Fruit fly (Drosophila melanogaster): ENCODE data around the gene CG31211.
A peak's percentile ranks its signal among the peaks of the same experiment; 100 is the strongest.

The CG31211 gene

DNA sequence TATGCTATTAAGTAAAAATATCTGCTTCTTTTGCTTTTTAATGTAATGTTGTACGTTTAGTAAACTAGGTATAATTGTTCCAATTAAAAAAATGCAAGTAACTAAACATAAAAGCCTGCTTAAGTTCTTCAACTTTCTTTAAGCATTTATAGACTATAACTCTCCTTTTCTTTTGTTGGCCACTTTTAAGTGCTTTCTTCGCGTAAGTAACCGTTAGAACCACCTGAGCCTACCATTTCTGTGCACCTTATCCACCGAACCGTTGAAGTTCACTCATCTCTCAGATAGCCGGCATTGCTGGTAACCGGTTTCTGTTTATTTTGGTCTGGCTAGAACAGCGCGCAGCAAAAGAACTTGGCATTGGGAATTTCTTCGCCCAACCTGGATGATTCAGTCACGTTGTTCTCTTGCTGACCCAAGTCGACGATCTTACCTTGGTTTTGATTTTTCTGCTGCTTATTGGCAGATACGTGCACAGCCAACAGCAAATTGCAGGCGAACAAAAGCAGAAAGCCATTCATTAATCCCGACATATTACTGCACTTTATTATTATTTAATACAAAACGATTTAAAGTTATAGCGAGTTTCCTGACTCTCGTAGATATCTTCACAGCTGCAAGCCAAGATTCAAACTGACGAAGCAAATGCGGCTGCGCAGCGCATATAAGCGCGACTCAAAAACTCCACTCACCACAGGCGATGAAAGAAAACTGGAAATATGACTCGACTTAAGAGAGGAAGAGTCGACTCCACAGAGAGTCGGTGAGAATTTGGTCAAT lies 27.3 kb downstream of the CG31211 start, which contains the start of gene CG10005 (continued):
- no peak for TF ChIP-seq CG15336 (GFP tag; IDR thresholded peaks at IDR 0.05)
- no peak for TF ChIP-seq acj6 (GFP tag; optimal IDR thresholded peaks at IDR 0.05)
- no peak for TF ChIP-seq CG7368 (GFP tag; optimal IDR thresholded peaks at IDR 0.05)
- TF ChIP-seq CG8119 (GFP tag; IDR thresholded peaks at IDR 0.05): no peak
- no peak for TF ChIP-seq Sox15 (GFP tag; optimal IDR thresholded peaks at IDR 0.05)
- no peak for TF ChIP-seq salr (GFP tag; optimal IDR thresholded peaks at IDR 0.05)
- no peak for TF ChIP-seq CG6163 (GFP tag; IDR thresholded peaks at IDR 0.05)
- TF ChIP-seq achi (GFP tag; optimal IDR thresholded peaks at IDR 0.05): no peak
- TF ChIP-seq cyc (GFP tag; optimal IDR thresholded peaks at IDR 0.05): no peak
- no peak for TF ChIP-seq CG11294 (GFP tag; IDR thresholded peaks at IDR 0.05)
- TF ChIP-seq CG31627 (GFP tag; optimal IDR thresholded peaks at IDR 0.05): no peak
- TF ChIP-seq Blimp-1 (GFP tag; optimal IDR thresholded peaks at IDR 0.05): no peak
- no peak for TF ChIP-seq CG11762 (GFP tag; optimal IDR thresholded peaks at IDR 0.05; ENCODE audit: insufficient read depth)
- TF ChIP-seq spab (GFP tag; optimal IDR thresholded peaks at IDR 0.05): no peak
- no peak for TF ChIP-seq CG11902 (GFP tag; optimal IDR thresholded peaks at IDR 0.05)
- no peak for TF ChIP-seq svp (GFP tag)

- TF ChIP-seq CG6276 (GFP tag; optimal IDR thresholded peaks at IDR 0.05) (peak; percentile 50), Eip78C (GFP tag) (peak; percentile 43), ss (GFP tag; optimal IDR thresholded peaks at IDR 0.05) (no peak), Lpt (GFP tag; optimal IDR thresholded peaks at IDR 0.05) (no peak), CG6163 (GFP tag; IDR thresholded peaks at IDR 0.05) (0 out of 3 replicates have a peak, but pooled peaks have one; percentile 6), acj6 (GFP tag; optimal IDR thresholded peaks at IDR 0.05) (peak; percentile 27), CG34406 (GFP tag; optimal IDR thresholded peaks at IDR 0.05) (peak; percentile 18), salr (GFP tag; optimal IDR thresholded peaks at IDR 0.05) (peak in 1 of 2 experiments; percentile 18), CG16779 (tag; optimal IDR thresholded peaks at IDR 0.05) (peak; percentile 4), CG10669 (GFP tag; optimal IDR thresholded peaks at IDR 0.05) (peak; percentile 17), CG3919 (GFP tag; optimal IDR thresholded peaks at IDR 0.05) (peak; percentile 34), vri (GFP tag; optimal IDR thresholded peaks at IDR 0.05) (no peak), esn (GFP tag; optimal IDR thresholded peaks at IDR 0.05) (peak; percentile 34), Gug (GFP tag; IDR thresholded peaks at IDR 0.05) (no peak), CG32006 (GFP tag; optimal IDR thresholded peaks at IDR 0.05) (peak; percentile 55), Ets96B (tag; optimal IDR thresholded peaks at IDR 0.05) (peak; percentile 27), CG3032 (tag; optimal IDR thresholded peaks at IDR 0.05) (no peak), svp (GFP tag) (peak; percentile 75), CG8632 (GFP tag; optimal IDR thresholded peaks at IDR 0.05) (no peak), cyc (GFP tag; optimal IDR thresholded peaks at IDR 0.05) (no peak), Sox15 (GFP tag; optimal IDR thresholded peaks at IDR 0.05) (no peak), Hr4 (GFP tag; optimal IDR thresholded peaks at IDR 0.05) (peak; percentile 41), achi (GFP tag; optimal IDR thresholded peaks at IDR 0.05) (peak; percentile 38), CG8119 (GFP tag; IDR thresholded peaks at IDR 0.05) (peak; percentile 63; the same call in 2 of the 3 replicates), OdsH (GFP tag; optimal IDR thresholded peaks at IDR 0.05) (peak; percentile 9), CG15336 (GFP tag; IDR thresholded peaks at IDR 0.05) (peak; percentile 66)
These were observed 27.8 kb downstream of the CG31211 start for dm6 chr3R:11977336-11977678.

DNA sequence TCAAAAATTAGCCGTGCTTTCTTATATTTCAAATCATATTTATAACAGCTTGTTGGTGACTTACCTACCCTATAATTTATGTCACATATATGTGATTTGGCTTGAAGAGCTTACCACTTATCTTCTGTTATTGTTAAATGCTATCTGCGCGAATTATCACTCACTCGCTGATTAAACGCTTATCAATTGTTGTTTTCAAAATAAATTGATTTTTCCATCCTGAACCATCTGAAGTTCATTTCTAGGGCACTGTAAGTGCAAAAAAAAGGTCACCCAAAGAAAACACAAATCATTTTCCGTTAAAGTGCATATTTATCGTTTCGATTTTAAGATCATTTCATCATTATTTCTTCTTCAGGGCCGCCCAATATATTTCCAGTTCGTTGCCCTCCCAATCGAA lies 28.8 kb downstream of the CG31211 start:
- no peak for TF ChIP-seq CG11902 (GFP tag; optimal IDR thresholded peaks at IDR 0.05)
- peak; percentile 92 for TF ChIP-seq svp (GFP tag)
- peak; percentile 5 for TF ChIP-seq vri (GFP tag; optimal IDR thresholded peaks at IDR 0.05)
- TF ChIP-seq CG6854 (GFP tag; optimal IDR thresholded peaks at IDR 0.05): no peak

Data from whole organism, prepupa.